Worm (Caenorhabditis elegans) whole organism, late embryonic: ENCODE results near the gene nhr-147.
"Not testable (repeated sequence)": the region's sequence is repeated elsewhere in the genome, so short reads cannot be mapped to it uniquely, and the experiment has no call there.

ENCODE experiments used
- C08G9.2 ChIP-seq: sonication (generic microtip); optimal IDR thresholded peaks from 2 replicates; lab custom pipeline; 2016; ENCODE audit warnings: mild to moderate bottlenecking, missing genetic modification characterization, moderate library complexity, missing compliant biosample characterization
- C38D4.7 ChIP-seq: fragments of 200-800 bp; sonication (Bioruptor generic); optimal IDR thresholded peaks from 2 replicates; lab custom pipeline; 2018; ENCODE audit warnings: mild to moderate bottlenecking, missing genetic modification characterization, moderate library complexity, missing compliant biosample characterization
- F13H6.1 ChIP-seq: sonication (generic microtip); optimal IDR thresholded peaks from 2 replicates; lab custom pipeline; 2016; ENCODE audit warnings: missing genetic modification characterization, missing compliant biosample characterization
- K02D7.2 ChIP-seq: sonication (generic microtip); optimal IDR thresholded peaks from 2 replicates; lab custom pipeline; 2017; ENCODE audit warnings: mild to moderate bottlenecking, missing genetic modification characterization, missing compliant biosample characterization
- T23F11.4 ChIP-seq: fragments of 200-800 bp; sonication (Bioruptor generic); optimal IDR thresholded peaks from 2 replicates; lab custom pipeline; 2018; ENCODE audit warnings: mild to moderate bottlenecking, missing genetic modification characterization, missing compliant biosample characterization
- ceh-18 ChIP-seq: sonication (generic microtip); optimal IDR thresholded peaks from 2 replicates; lab custom pipeline; 2016; ENCODE audit warnings: missing genetic modification characterization, missing compliant biosample characterization
- ceh-24 ChIP-seq: sonication (generic microtip); optimal IDR thresholded peaks from 2 replicates; lab custom pipeline; 2016; ENCODE audit warnings: mild to moderate bottlenecking, missing genetic modification characterization, missing compliant biosample characterization
- ceh-31 ChIP-seq: sonication (generic microtip); optimal IDR thresholded peaks from 2 replicates; lab custom pipeline; 2016; ENCODE audit warnings: missing genetic modification characterization, missing compliant biosample characterization
- ceh-34 ChIP-seq: sonication (generic microtip); optimal IDR thresholded peaks from 2 replicates; lab custom pipeline; 2016; ENCODE audit warnings: mild to moderate bottlenecking, missing genetic modification characterization, missing compliant biosample characterization
- ceh-48 ChIP-seq: sonication (generic microtip); optimal IDR thresholded peaks from 2 replicates; lab custom pipeline; 2016; ENCODE audit warnings: missing genetic modification characterization, inconsistent platforms, missing compliant biosample characterization
- ceh-6 ChIP-seq: fragments of 200-800 bp; sonication (Bioruptor generic); optimal IDR thresholded peaks from 2 replicates; lab custom pipeline; 2018; ENCODE audit warnings: mild to moderate bottlenecking, missing genetic modification characterization, missing compliant biosample characterization
- dve-1 ChIP-seq: sonication (generic microtip); optimal IDR thresholded peaks from 2 replicates; lab custom pipeline; 2017; ENCODE audit warnings: antibody characterized with exemption, mild to moderate bottlenecking, missing genetic modification characterization, missing compliant biosample characterization
- elt-2 ChIP-seq: sonication (generic microtip); optimal IDR thresholded peaks from 2 replicates; lab custom pipeline; 2016; ENCODE audit warnings: missing genetic modification reagents, missing genetic modification characterization, missing compliant biosample characterization
- elt-4 ChIP-seq: sonication (generic microtip); optimal IDR thresholded peaks from 2 replicates; lab custom pipeline; 2016; ENCODE audit warnings: missing genetic modification characterization, missing compliant biosample characterization
- eyg-1 ChIP-seq: sonication (generic microtip); optimal IDR thresholded peaks from 2 replicates; lab custom pipeline; 2016; ENCODE audit warnings: missing genotype, missing genetic modification characterization, missing compliant biosample characterization
- fax-1 ChIP-seq: sonication (generic microtip); optimal IDR thresholded peaks from 2 replicates; lab custom pipeline; 2016; ENCODE audit warnings: missing genotype, missing genetic modification characterization, missing compliant biosample characterization
- fkh-10 ChIP-seq: fragments of 150-350 bp; optimal IDR thresholded peaks from 2 replicates; lab custom pipeline; 2014; ENCODE audit warnings: missing biosample characterization, missing genetic modification reagents, missing genetic modification characterization
- hlh-30 ChIP-seq: sonication (generic microtip); optimal IDR thresholded peaks from 2 replicates; lab custom pipeline; 2017; ENCODE audit warnings: antibody characterized with exemption, missing genetic modification characterization, missing compliant biosample characterization; ENCODE audit not compliant: insufficient read depth
- hlh-6 ChIP-seq: sonication (generic microtip); optimal IDR thresholded peaks from 2 replicates; lab custom pipeline; 2016; ENCODE audit warnings: missing genotype, missing genetic modification characterization, missing compliant biosample characterization
- hlh-8 ChIP-seq: sonication (generic microtip); optimal IDR thresholded peaks from 2 replicates; lab custom pipeline; 2016; ENCODE audit warnings: missing genotype, missing genetic modification characterization, missing compliant biosample characterization
- mec-3 ChIP-seq: sonication (generic microtip); optimal IDR thresholded peaks from 2 replicates; lab custom pipeline; 2016; ENCODE audit warnings: borderline replicate concordance, missing genetic modification characterization, missing compliant biosample characterization
- nhr-11 ChIP-seq: fragments of 150-350 bp; optimal IDR thresholded peaks from 2 replicates; lab custom pipeline; 2014; ENCODE audit warnings: missing biosample characterization, missing genetic modification characterization
- npax-4 ChIP-seq: sonication (generic microtip); optimal IDR thresholded peaks from 2 replicates; lab custom pipeline; 2016; ENCODE audit warnings: missing genetic modification characterization, missing compliant biosample characterization
- pag-3 ChIP-seq: sonication (generic microtip); optimal IDR thresholded peaks from 2 replicates; lab custom pipeline; 2016; ENCODE audit warnings: missing compliant biosample characterization, missing genetic modification characterization, borderline replicate concordance
- pat-9 ChIP-seq: fragments of 200-800 bp; sonication (Bioruptor generic); optimal IDR thresholded peaks from 2 replicates; lab custom pipeline; 2018; ENCODE audit warnings: mild to moderate bottlenecking, missing genetic modification characterization, moderate library complexity, missing compliant biosample characterization
- pax-1 ChIP-seq: fragments of 150-350 bp; optimal IDR thresholded peaks from 2 replicates; lab custom pipeline; 2014; ENCODE audit warnings: missing biosample characterization, missing genetic modification characterization
- pha-2 ChIP-seq: sonication (generic microtip); optimal IDR thresholded peaks from 2 replicates; lab custom pipeline; 2017; ENCODE audit warnings: mild to moderate bottlenecking, missing genetic modification characterization, missing compliant biosample characterization
- pqm-1 ChIP-seq: sonication (generic microtip); optimal IDR thresholded peaks from 2 replicates; lab custom pipeline; 2016; ENCODE audit warnings: missing genetic modification characterization, missing compliant biosample characterization
- ref-2 ChIP-seq: sonication (generic microtip); optimal IDR thresholded peaks from 2 replicates; lab custom pipeline; 2016; ENCODE audit warnings: missing genetic modification characterization, missing compliant biosample characterization
- sdc-2 ChIP-seq: sonication (generic microtip); optimal IDR thresholded peaks from 2 replicates; lab custom pipeline; 2016; ENCODE audit warnings: missing genotype, missing genetic modification characterization, missing compliant biosample characterization
- syd-9 ChIP-seq: sonication (generic microtip); optimal IDR thresholded peaks from 2 replicates; lab custom pipeline; 2016; ENCODE audit warnings: mild to moderate bottlenecking, missing genetic modification characterization, moderate library complexity, missing compliant biosample characterization
- tbx-2 ChIP-seq: sonication (generic microtip); optimal IDR thresholded peaks from 2 replicates; lab custom pipeline; 2016; ENCODE audit warnings: missing genetic modification characterization, missing compliant biosample characterization
- tbx-7 ChIP-seq: sonication (generic microtip); optimal IDR thresholded peaks from 2 replicates; lab custom pipeline; 2016; ENCODE audit warnings: missing genotype, missing genetic modification characterization, missing compliant biosample characterization
- ttx-3 ChIP-seq: sonication (generic microtip); optimal IDR thresholded peaks from 2 replicates; lab custom pipeline; 2016; ENCODE audit warnings: missing genetic modification reagents, missing genetic modification characterization, missing compliant biosample characterization
- unc-3 ChIP-seq, 2 experiments: fragments of 200-800 bp in 1 of 2; sonication (Bioruptor generic) in 1 of 2; sonication (generic microtip) in 1 of 2; conservative IDR thresholded peaks in 1 of 2; optimal IDR thresholded peaks in 1 of 2; 2 replicates each; pipeline versions ENCODE4 v1.3.6 to Lab custom; 2016 to 2022; ENCODE audit warnings: missing compliant biosample characterization in 2 of 2, missing genetic modification characterization in 2 of 2, missing genetic modification reagents in 1 of 2
- unc-86 ChIP-seq: sonication (generic microtip); optimal IDR thresholded peaks from 2 replicates; lab custom pipeline; 2016; ENCODE audit warnings: missing genetic modification characterization, missing compliant biosample characterization
- zip-5 ChIP-seq: sonication (generic microtip); optimal IDR thresholded peaks from 2 replicates; lab custom pipeline; 2016; ENCODE audit warnings: missing genetic modification characterization, missing compliant biosample characterization

The nhr-147 gene

DNA sequence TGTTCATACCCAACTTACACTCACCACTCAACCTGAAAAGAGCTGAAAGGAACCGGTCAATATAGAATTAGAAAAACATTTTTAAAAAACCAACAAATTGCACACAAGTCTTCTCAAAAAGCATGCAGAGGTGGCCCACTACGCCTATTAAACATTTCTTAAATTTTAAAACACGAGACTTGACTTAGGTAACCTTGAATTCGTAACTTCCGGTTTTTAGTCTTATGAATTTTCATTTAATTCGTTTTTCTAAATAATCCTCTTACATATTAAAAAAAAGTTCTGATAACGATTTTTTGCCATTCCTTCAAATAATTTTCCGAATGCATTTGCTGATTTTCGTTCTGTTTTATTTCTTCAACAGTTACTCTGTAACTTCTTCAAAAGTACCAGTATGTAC, 17.5 kb upstream of the nhr-147 start, which contains the start of gene clec-7:
TSS of gene clec-7 (plus strand) at position 301 of the 400 bp plus-strand sequence.
- TF ChIP-seq eyg-1, result no peak
- TF ChIP-seq ttx-3 (tag; lab: Kevin White, UChicago), result no peak
- no peak for TF ChIP-seq T23F11.4
- no peak for TF ChIP-seq pqm-1
- no peak for TF ChIP-seq npax-4 (tag; lab: Kevin White, UChicago)
- TF ChIP-seq F13H6.1, result no peak
- no peak for TF ChIP-seq ceh-18 (tag; lab: Kevin White, UChicago)
- TF ChIP-seq zip-5 (tag; lab: Kevin White, UChicago), result no peak
- no peak for TF ChIP-seq nhr-11
- no peak for TF ChIP-seq ceh-6 (GFP tag; lab: Kevin White, UChicago)
- no peak for TF ChIP-seq ceh-31 (tag; lab: Kevin White, UChicago)
- TF ChIP-seq sdc-2 (tag; lab: Kevin White, UChicago), result no peak
- TF ChIP-seq hlh-8 (tag; lab: Kevin White, UChicago), result no peak
- TF ChIP-seq syd-9 (tag; lab: Kevin White, UChicago), result no peak
- TF ChIP-seq elt-4, result no peak
- TF ChIP-seq ceh-34, result no peak
- no peak for TF ChIP-seq fkh-10 (GFP tag; lab: Kevin White, UChicago)
- no peak for TF ChIP-seq elt-2 (tag; lab: Kevin White, UChicago)
- TF ChIP-seq ceh-24 (tag; lab: Kevin White, UChicago), result no peak

DNA sequence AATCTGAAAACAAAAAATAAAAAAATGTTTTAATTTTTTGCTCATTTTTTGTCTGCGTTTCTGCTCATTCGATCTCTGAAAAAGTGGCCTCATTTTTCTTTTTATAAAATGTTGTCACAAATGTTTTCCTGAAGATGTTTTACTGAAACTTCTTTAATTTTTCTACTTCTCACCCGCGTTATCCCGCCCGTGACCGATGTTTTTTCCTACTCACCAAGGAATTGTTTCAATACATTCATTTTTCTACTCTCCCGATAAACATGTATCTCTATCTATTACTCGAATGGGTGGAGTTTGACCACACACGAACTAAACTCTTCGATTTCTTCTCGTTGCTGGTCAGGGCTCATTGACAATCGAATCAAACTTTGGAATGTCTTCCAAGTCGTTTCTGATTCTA, 14.7 kb upstream of the nhr-147 start, which contains the start of gene F10G2.2:
TSS of gene F10G2.2 (plus strand) at position 301 of the 400 bp plus-strand sequence.
- TF ChIP-seq hlh-30 (tag; lab: Kevin White, UChicago) (no peak), C38D4.7 (GFP tag; lab: Kevin White, UChicago) (no peak), fax-1 (tag; lab: Kevin White, UChicago) (no peak), ref-2 (tag; lab: Kevin White, UChicago) (no peak), K02D7.2 (tag; lab: Kevin White, UChicago) (no peak)

DNA sequence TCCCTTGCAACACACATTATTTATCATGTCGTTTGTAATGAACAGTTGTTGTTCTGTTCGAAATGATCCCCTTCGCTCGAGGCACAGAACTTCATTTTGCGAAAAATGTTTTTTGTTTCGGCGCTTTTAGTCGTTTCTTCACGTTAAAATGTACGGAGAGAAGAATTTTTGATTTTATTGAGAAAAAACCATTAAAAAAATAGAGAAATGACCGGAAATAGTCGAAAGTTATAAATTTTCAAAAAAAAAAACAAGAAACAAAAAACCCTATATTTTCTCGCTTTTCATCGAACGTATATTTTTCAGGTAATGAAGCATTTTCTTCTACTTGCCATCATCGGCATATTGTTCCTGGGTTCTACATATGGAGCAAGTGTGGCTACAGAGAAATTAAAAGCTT, 13.3 kb upstream of the nhr-147 start, which contains the start of gene F10G2.1:
TSS of gene F10G2.1 (plus strand) at position 301 of the 400 bp plus-strand sequence.
- TF ChIP-seq mec-3 (tag; lab: Kevin White, UChicago), result no peak
- no peak for TF ChIP-seq hlh-6 (tag; lab: Kevin White, UChicago)
- TF ChIP-seq pax-1, result no peak
- TF ChIP-seq unc-3 (GFP tag; conservative IDR thresholded peaks at IDR 0.05; lab: Robert Waterston, UW), result no peak
- TF ChIP-seq unc-3 (tag; optimal IDR thresholded peaks at IDR 0.05; lab: Kevin White, UChicago), result no peak
- no peak for TF ChIP-seq dve-1 (tag; lab: Kevin White, UChicago)
- TF ChIP-seq pha-2, result no peak
- no peak for TF ChIP-seq pqm-1
- no peak for TF ChIP-seq ceh-48 (tag; lab: Kevin White, UChicago)
- TF ChIP-seq C08G9.2 (tag; lab: Kevin White, UChicago), result no peak
- no peak for TF ChIP-seq tbx-2 (tag; lab: Kevin White, UChicago)
- no peak for TF ChIP-seq pag-3 (tag; lab: Kevin White, UChicago)
- TF ChIP-seq pat-9 (tag; lab: Kevin White, UChicago), result no peak
- no peak for TF ChIP-seq fax-1 (tag; lab: Kevin White, UChicago)
- TF ChIP-seq K02D7.2 (tag; lab: Kevin White, UChicago), result no peak
- TF ChIP-seq C38D4.7 (GFP tag; lab: Kevin White, UChicago), result no peak
- TF ChIP-seq hlh-8 (tag; lab: Kevin White, UChicago), result no peak

DNA sequence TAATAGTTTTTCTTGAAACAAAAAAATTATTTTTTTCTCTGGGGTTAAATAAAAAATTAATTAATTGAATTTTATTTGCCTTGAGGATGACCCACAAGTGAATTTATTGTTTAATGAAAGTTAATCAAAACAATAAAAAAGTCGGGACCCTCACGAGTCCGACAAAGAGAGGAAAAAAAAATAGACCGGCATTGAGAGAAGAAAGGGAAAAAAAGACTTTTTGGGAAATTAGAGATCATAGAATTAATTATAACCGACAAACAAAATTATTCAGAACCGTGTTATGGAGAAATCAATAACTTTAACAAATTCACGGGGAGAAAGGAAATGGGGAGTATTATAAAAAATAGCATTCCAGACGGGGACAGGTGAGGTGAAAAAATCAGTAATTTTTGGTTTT, 8.4 kb upstream of the nhr-147 start, which contains the start of gene F10G2.7:
TSS of gene F10G2.7 (minus strand) at position 101 of the 400 bp plus-strand sequence.
- not testable (repeated sequence) for TF ChIP-seq unc-86, hlh-30, tbx-7 (tag; lab: Kevin White, UChicago)
